Fruit fly (Drosophila melanogaster) whole organism, embryonic: ENCODE data around the gene CG44838.

Experiments
- Ada2b ChIP-seq: fragments of 200-800 bp; sonication (Bioruptor generic); IDR thresholded peaks from 2 replicates; pipeline ENCODE4 v1.3.6; 2022; ENCODE audit warnings: missing biosample characterization, missing genetic modification characterization
- BEAF-32 ChIP-seq: fragments of 200-800 bp; sonication (Bioruptor generic); optimal IDR thresholded peaks from 3 replicates; lab custom pipeline; 2017; ENCODE audit warnings: missing biosample characterization, missing genetic modification characterization, mild to moderate bottlenecking, moderate library complexity, missing genetic modification reagents
- CG1024 ChIP-seq: fragments of 200-800 bp; sonication (Bioruptor generic); IDR thresholded peaks from 2 replicates; pipeline ENCODE4 v1.3.6; 2022; ENCODE audit warnings: missing biosample characterization, missing genetic modification characterization
- CG10462 ChIP-seq: fragments of 200-800 bp; sonication (Bioruptor generic); optimal IDR thresholded peaks from 2 replicates; lab custom pipeline; 2016; ENCODE audit warnings: missing biosample characterization, missing genetic modification characterization
- CG11456 ChIP-seq: fragments of 200-800 bp; sonication (Bioruptor generic); IDR thresholded peaks from 3 replicates; pipeline ENCODE4 v1.3.6; 2022; ENCODE audit warnings: missing biosample characterization, missing genetic modification characterization
- CG11696 ChIP-seq: fragments of 200-800 bp; sonication (Bioruptor generic); IDR thresholded peaks from 2 replicates; pipeline ENCODE4 v1.3.6; 2022; ENCODE audit warnings: missing biosample characterization, missing genetic modification characterization
- CG12219 ChIP-seq: fragments of 200-800 bp; sonication (Bioruptor generic); optimal IDR thresholded peaks from 3 replicates; lab custom pipeline; 2018; ENCODE audit warnings: missing biosample characterization, mild to moderate bottlenecking, missing genetic modification characterization
- CG1233 ChIP-seq: fragments of 200-800 bp; sonication (Bioruptor generic); optimal IDR thresholded peaks from 4 replicates; lab custom pipeline; 2018; ENCODE audit warnings: missing biosample characterization, mild to moderate bottlenecking, missing genetic modification characterization
- CG13296 ChIP-seq: fragments of 200-800 bp; sonication (Bioruptor generic); optimal IDR thresholded peaks from 3 replicates; lab custom pipeline; 2018; ENCODE audit warnings: missing biosample characterization, mild to moderate bottlenecking, missing genetic modification characterization
- CG13894 ChIP-seq: fragments of 200-800 bp; sonication (Bioruptor generic); optimal IDR thresholded peaks from 3 replicates; lab custom pipeline; 2018; ENCODE audit warnings: missing biosample characterization, mild to moderate bottlenecking, missing genetic modification characterization, moderate library complexity
- CG14050 ChIP-seq: fragments of 200-800 bp; sonication (Bioruptor generic); IDR thresholded peaks from 3 replicates; pipeline ENCODE4 v1.3.6; 2022; ENCODE audit warnings: missing biosample characterization, missing genetic modification characterization
- CG15479 ChIP-seq: fragments of 200-800 bp; sonication (Bioruptor generic); optimal IDR thresholded peaks from 3 replicates; lab custom pipeline; 2019; ENCODE audit warnings: missing biosample characterization, mild to moderate bottlenecking, missing genetic modification characterization, moderate library complexity
- CG15514 ChIP-seq: fragments of 200-800 bp; sonication (Bioruptor generic); optimal IDR thresholded peaks from 3 replicates; lab custom pipeline; 2017; ENCODE audit warnings: missing biosample characterization, missing genetic modification characterization, mild to moderate bottlenecking, moderate library complexity, missing genetic modification reagents
- CG15601 ChIP-seq: fragments of 200-800 bp; sonication (Bioruptor generic); optimal IDR thresholded peaks from 3 replicates; lab custom pipeline; 2019; ENCODE audit warnings: missing biosample characterization, mild to moderate bottlenecking, missing genetic modification characterization, moderate library complexity
- CG30020 ChIP-seq: fragments of 200-800 bp; optimal IDR thresholded peaks from 2 replicates; lab custom pipeline; 2019; ENCODE audit warnings: missing biosample characterization, mild to moderate bottlenecking, missing genetic modification characterization, moderate library complexity
- CG32772 ChIP-seq: fragments of 200-800 bp; sonication (Bioruptor generic); IDR thresholded peaks from 2 replicates; pipeline ENCODE4 v1.3.6; 2022; ENCODE audit warnings: missing biosample characterization, missing genetic modification characterization
- CG33213 ChIP-seq: fragments of 200-800 bp; sonication (Bioruptor generic); optimal IDR thresholded peaks from 3 replicates; lab custom pipeline; 2016; ENCODE audit warnings: missing biosample characterization, missing genetic modification characterization
- CG3726 ChIP-seq: fragments of 200-800 bp; sonication (Bioruptor generic); IDR thresholded peaks from 3 replicates; pipeline ENCODE4, ENCODE4 v1.3.6; 2022; ENCODE audit warnings: missing biosample characterization, missing genetic modification characterization
- CG3995 ChIP-seq: fragments of 200-800 bp; sonication (Bioruptor generic); optimal IDR thresholded peaks from 3 replicates; lab custom pipeline; 2016; ENCODE audit warnings: missing biosample characterization, missing genetic modification characterization
- CG4820 ChIP-seq: fragments of 200-800 bp; sonication (Bioruptor generic); optimal IDR thresholded peaks from 3 replicates; lab custom pipeline; 2016; ENCODE audit warnings: missing biosample characterization, missing genetic modification characterization
- CG6791 ChIP-seq: fragments of 200-800 bp; sonication (Bioruptor generic); IDR thresholded peaks from 3 replicates; pipeline ENCODE4 v1.3.6; 2022; ENCODE audit warnings: missing biosample characterization, missing genetic modification characterization; ENCODE audit not compliant: partially characterized antibody
- CG9817 ChIP-seq: fragments of 200-800 bp; sonication (Bioruptor generic); optimal IDR thresholded peaks from 2 replicates; lab custom pipeline; 2018; ENCODE audit warnings: missing biosample characterization, mild to moderate bottlenecking, missing genetic modification characterization, moderate library complexity
- CoRest ChIP-seq: fragments of 200-800 bp; sonication (Bioruptor generic); optimal IDR thresholded peaks from 3 replicates; lab custom pipeline; 2018; ENCODE audit warnings: missing biosample characterization, mild to moderate bottlenecking, missing genetic modification characterization, moderate library complexity
- Dbx ChIP-seq: fragments of 200-800 bp; sonication (Bioruptor generic); IDR thresholded peaks from 3 replicates; pipeline ENCODE4 v1.3.6; 2022; ENCODE audit warnings: missing biosample characterization, missing genetic modification characterization
- Dek ChIP-seq: fragments of 200-800 bp; sonication (Bioruptor generic); optimal IDR thresholded peaks from 3 replicates; lab custom pipeline; 2019; ENCODE audit warnings: missing biosample characterization, mild to moderate bottlenecking, missing genetic modification characterization, moderate library complexity
- Drgx ChIP-seq: fragments of 200-800 bp; sonication (Bioruptor generic); IDR thresholded peaks from 2 replicates; pipeline ENCODE4 v1.3.6; 2022; ENCODE audit warnings: missing biosample characterization, missing genetic modification characterization
- E2f1 ChIP-seq: fragments of 200-800 bp; sonication (Bioruptor generic); IDR thresholded peaks from 2 replicates; pipeline ENCODE4 v1.3.6; 2022; ENCODE audit warnings: missing biosample characterization, missing genetic modification characterization
- Ets65A ChIP-seq: fragments of 200-800 bp; sonication (Bioruptor generic); peaks from one replicate; lab custom pipeline; 2016; ENCODE audit warnings: missing biosample characterization, missing genetic modification characterization
- Fer3 ChIP-seq: fragments of 200-800 bp; sonication (Bioruptor generic); optimal IDR thresholded peaks from 2 replicates; lab custom pipeline; 2018; ENCODE audit warnings: missing biosample characterization, mild to moderate bottlenecking, missing genetic modification characterization, moderate library complexity
- HLH54F ChIP-seq: fragments of 200-800 bp; sonication (Bioruptor generic); optimal IDR thresholded peaks from 3 replicates; lab custom pipeline; 2016; ENCODE audit warnings: missing biosample characterization, missing genetic modification characterization
- Jarid2 ChIP-seq: fragments of 200-800 bp; sonication (Bioruptor generic); optimal IDR thresholded peaks from 3 replicates; lab custom pipeline; 2017; ENCODE audit warnings: mild to moderate bottlenecking, missing biosample characterization, missing genetic modification reagents, missing genetic modification characterization
- Opbp ChIP-seq: fragments of 200-800 bp; sonication (Bioruptor generic); IDR thresholded peaks from 3 replicates; pipeline ENCODE4 v1.3.6; 2022; ENCODE audit warnings: missing biosample characterization, missing genetic modification characterization; ENCODE audit not compliant: partially characterized antibody
- Sry-δ ChIP-seq: fragments of 200-800 bp; sonication (Bioruptor generic); optimal IDR thresholded peaks from 2 replicates; lab custom pipeline; 2016; ENCODE audit warnings: missing biosample characterization, missing genetic modification characterization
- Tbp ChIP-seq: fragments of >200 bp; optimal IDR thresholded peaks from 2 replicates; lab custom pipeline; 2018; ENCODE audit warnings: missing biosample characterization, missing genetic modification characterization
- cato ChIP-seq: fragments of 200-800 bp; sonication (Bioruptor generic); optimal IDR thresholded peaks from 2 replicates; lab custom pipeline; 2016; ENCODE audit warnings: missing biosample characterization, missing genetic modification characterization, borderline replicate concordance
- chinmo ChIP-seq: fragments of 200-800 bp; sonication (Bioruptor generic); IDR thresholded peaks from 4 replicates; pipeline ENCODE4 v1.3.6; 2022; ENCODE audit warnings: missing biosample characterization, missing genetic modification characterization; ENCODE audit not compliant: partially characterized antibody
- cwo ChIP-seq: fragments of 200-800 bp; sonication (Bioruptor generic); optimal IDR thresholded peaks from 3 replicates; lab custom pipeline; 2017; ENCODE audit warnings: missing biosample characterization, missing genetic modification characterization, mild to moderate bottlenecking, moderate library complexity, missing genetic modification reagents
- dmrt11E ChIP-seq: fragments of 200-800 bp; sonication (Bioruptor generic); optimal IDR thresholded peaks from 3 replicates; lab custom pipeline; 2018; ENCODE audit warnings: missing biosample characterization, mild to moderate bottlenecking, missing genetic modification characterization, moderate library complexity
- dpn ChIP-seq, 2 experiments: fragments of 200-800 bp; sonication (Bioruptor generic); optimal IDR thresholded peaks; 3 replicates each; lab custom pipeline; 2016; ENCODE audit warnings: missing biosample characterization in 2 of 2, missing genetic modification characterization in 2 of 2
- hbn ChIP-seq: fragments of 200-800 bp; sonication (Bioruptor generic); IDR thresholded peaks from 2 replicates; pipeline ENCODE4 v1.3.6; 2022; ENCODE audit warnings: missing biosample characterization, missing genetic modification characterization; ENCODE audit not compliant: partially characterized antibody
- knrl ChIP-seq: fragments of 200-800 bp; sonication (Bioruptor generic); IDR thresholded peaks from 3 replicates; pipeline ENCODE4 v1.3.6; 2022; ENCODE audit warnings: missing biosample characterization, missing genetic modification characterization; ENCODE audit not compliant: partially characterized antibody
- nau ChIP-seq: fragments of 200-800 bp; sonication (Bioruptor generic); optimal IDR thresholded peaks from 3 replicates; lab custom pipeline; 2017; ENCODE audit warnings: missing biosample characterization, mild to moderate bottlenecking, missing genetic modification characterization, missing genetic modification reagents
- nerfin-2 ChIP-seq: fragments of 200-800 bp; sonication (Bioruptor generic); IDR thresholded peaks from 2 replicates; pipeline ENCODE4 v1.3.6; 2022; ENCODE audit warnings: missing biosample characterization, missing genetic modification characterization; ENCODE audit not compliant: partially characterized antibody
- p53 ChIP-seq: fragments of 200-800 bp; sonication (Bioruptor generic); optimal IDR thresholded peaks from 2 replicates; lab custom pipeline; 2016; ENCODE audit warnings: missing biosample characterization, missing genetic modification characterization
- sens ChIP-seq: fragments of 200-800 bp; sonication (Bioruptor generic); peaks from one replicate; lab custom pipeline; 2016; ENCODE audit warnings: missing biosample characterization, missing genetic modification characterization
- so ChIP-seq: fragments of 200-800 bp; sonication (Bioruptor generic); IDR thresholded peaks from 3 replicates; pipeline ENCODE4 v1.3.6; 2022; ENCODE audit warnings: missing biosample characterization, missing genetic modification characterization
- sob ChIP-seq: fragments of 200-800 bp; sonication (Bioruptor generic); IDR thresholded peaks from 2 replicates; pipeline ENCODE4 v1.3.6; 2022; ENCODE audit warnings: missing biosample characterization, missing genetic modification characterization
- tap ChIP-seq: fragments of 200-800 bp; optimal IDR thresholded peaks from 3 replicates; lab custom pipeline; 2019; ENCODE audit warnings: missing biosample characterization, mild to moderate bottlenecking, missing genetic modification characterization, moderate library complexity

CG44838 gene

DNA sequence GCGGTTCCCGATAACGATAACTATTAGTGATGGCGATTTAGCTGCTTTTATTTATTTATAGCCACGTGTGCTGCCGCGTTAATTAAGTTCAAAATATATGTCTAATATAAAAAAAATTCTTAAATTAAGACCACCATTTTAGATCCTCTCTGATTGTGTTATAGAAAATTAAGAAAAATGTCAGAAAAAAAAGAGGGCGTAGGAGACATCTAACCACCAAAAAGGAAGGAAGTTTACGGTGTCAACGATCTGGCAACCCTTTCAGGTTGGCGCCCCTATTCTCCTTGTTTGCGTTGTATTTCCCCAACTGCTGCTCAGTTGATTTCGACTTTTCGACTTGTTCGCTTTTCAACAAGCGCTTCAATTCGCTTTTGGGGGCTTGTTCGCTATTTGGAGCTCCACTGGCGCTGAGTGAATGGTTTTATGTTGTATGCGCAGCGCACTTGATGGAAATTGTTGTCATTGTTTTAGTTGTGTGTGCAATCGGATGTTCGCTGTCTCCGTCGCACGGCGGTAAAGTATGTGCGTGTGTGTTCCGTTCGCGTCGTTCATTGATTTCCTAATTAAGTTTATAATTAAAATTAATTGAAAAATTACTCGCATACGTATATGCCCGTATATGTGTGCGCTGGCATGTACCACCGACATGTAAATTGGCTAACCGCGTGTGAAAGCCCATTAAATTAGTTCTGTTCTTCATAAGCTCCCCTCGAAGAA is at the start of gene CG44838, which contains the start of gene CG3434 (continued):
- TF ChIP-seq Drgx (GFP tag; lab: Robert Waterston, UW), result peak; percentile 58
- peak; percentile 96 for TF ChIP-seq Ets65A
- TF ChIP-seq Fer3 (tag; lab: Kevin White, UChicago), result peak; percentile 71
- 0 out of 2 replicates have a peak, but pooled peaks have one; percentile 38 for TF ChIP-seq CG1024 (GFP tag; lab: Robert Waterston, UW)
- no peak for TF ChIP-seq nerfin-2 (GFP tag; lab: Robert Waterston, UW)
- peak; percentile 81 for TF ChIP-seq Jarid2 (GFP tag; lab: Kevin White, UChicago)
- peak; percentile 65 for TF ChIP-seq CG32772 (GFP tag; lab: Robert Waterston, UW)
- TF ChIP-seq Tbp, result no peak
- TF ChIP-seq CG11456 (GFP tag; lab: Robert Waterston, UW), result peak; percentile 79
- peak; percentile 77 for TF ChIP-seq cato (GFP tag; lab: Kevin White, UChicago)
- peak; percentile 88 for TF ChIP-seq CoRest (tag; lab: Kevin White, UChicago)
- peak; percentile 69 for TF ChIP-seq HLH54F (GFP tag; lab: Kevin White, UChicago)
- no peak; the same call in 2 of the 3 replicates for TF ChIP-seq Opbp
- TF ChIP-seq CG10462 (GFP tag; lab: Kevin White, UChicago), result peak; percentile 73
- 0 out of 3 replicates have a peak, but pooled peaks have one; percentile 18 for TF ChIP-seq knrl (GFP tag; lab: Robert Waterston, UW)
- peak; percentile 36 for TF ChIP-seq tap (tag; lab: Kevin White, UChicago)
- TF ChIP-seq chinmo (GFP tag; lab: Robert Waterston, UW), result peak; percentile 77; the same call in 1 of the 4 replicates
- TF ChIP-seq dmrt11E (tag; lab: Kevin White, UChicago), result peak; percentile 76
- peak; percentile 39 for TF ChIP-seq p53 (GFP tag; lab: Kevin White, UChicago)
- no peak for TF ChIP-seq so (GFP tag; lab: Robert Waterston, UW)
- TF ChIP-seq nau (GFP tag; lab: Kevin White, UChicago), result peak; percentile 48
- TF ChIP-seq CG1233 (GFP tag; lab: Kevin White, UChicago), result peak; percentile 74
- TF ChIP-seq CG12219, result peak; percentile 29
- TF ChIP-seq CG3726, result no peak
- TF ChIP-seq CG9817, result peak; percentile 74
- peak; percentile 95 for TF ChIP-seq sens
- peak; percentile 60 for TF ChIP-seq CG14050
- peak; percentile 85 for TF ChIP-seq CG13894 (tag; lab: Kevin White, UChicago)
- peak; percentile 77 for TF ChIP-seq Dek
- no peak for TF ChIP-seq hbn (GFP tag; lab: Robert Waterston, UW)
- TF ChIP-seq CG11696 (GFP tag; lab: Robert Waterston, UW), result peak; percentile 38
- peak; percentile 75 for TF ChIP-seq CG30020 (tag; lab: Kevin White, UChicago)
- peak; percentile 77; the same call in 2 of the 3 replicates for TF ChIP-seq Dbx (GFP tag; lab: Robert Waterston, UW)
- TF ChIP-seq CG15514 (GFP tag; lab: Kevin White, UChicago), result peak; percentile 90
- TF ChIP-seq cwo (GFP tag; lab: Kevin White, UChicago), result peak; percentile 75
- peak; percentile 67 for TF ChIP-seq Ada2b (GFP tag; lab: Robert Waterston, UW)
- peak; percentile 80 for TF ChIP-seq CG13296 (GFP tag; lab: Kevin White, UChicago)
- TF ChIP-seq dpn (GFP tag; optimal IDR thresholded peaks at IDR 0.05; lab: Kevin White, UChicago), result peak; percentile 74 to 84
- peak; percentile 61 for TF ChIP-seq Sry-δ (GFP tag; lab: Kevin White, UChicago)
- TF ChIP-seq CG6791 (GFP tag; lab: Robert Waterston, UW), result no peak
- peak; percentile 55 for TF ChIP-seq CG33213 (GFP tag; lab: Kevin White, UChicago)
- peak; percentile 29 for TF ChIP-seq CG3995 (GFP tag; lab: Kevin White, UChicago)
- TF ChIP-seq E2f1, result peak; percentile 73
- peak; percentile 80 for TF ChIP-seq sob
- TF ChIP-seq CG4820 (GFP tag; lab: Kevin White, UChicago), result peak; percentile 74
- TF ChIP-seq CG15479 (GFP tag; lab: Kevin White, UChicago), result peak; percentile 19
- TF ChIP-seq CG15601, result peak; percentile 98
- peak; percentile 38 for TF ChIP-seq BEAF-32 (GFP tag; lab: Kevin White, UChicago)
